Worm (Caenorhabditis elegans) whole organism, late embryonic: ENCODE results near the gene C13C4.8.

ENCODE experiments used
- ama-1 ChIP-seq: fragments of 150-350 bp; optimal IDR thresholded peaks from 2 replicates; lab custom pipeline; 2014
- ets-4 ChIP-seq: sonication (generic microtip); optimal IDR thresholded peaks from 2 replicates; lab custom pipeline; 2016; ENCODE audit warnings: missing genetic modification characterization, missing compliant biosample characterization
- hlh-13 ChIP-seq: fragments of 200-800 bp; sonication (Bioruptor generic); optimal IDR thresholded peaks from 2 replicates; lab custom pipeline; 2018; ENCODE audit warnings: mild to moderate bottlenecking, missing genetic modification characterization, missing compliant biosample characterization
- nfya-1 ChIP-seq: sonication (generic microtip); optimal IDR thresholded peaks from 2 replicates; lab custom pipeline; 2017; ENCODE audit warnings: missing genetic modification characterization, mild to moderate bottlenecking, missing compliant biosample characterization, antibody characterized with exemption, moderate library complexity
- nhr-11 ChIP-seq: fragments of 150-350 bp; optimal IDR thresholded peaks from 2 replicates; lab custom pipeline; 2014; ENCODE audit warnings: missing biosample characterization, missing genetic modification characterization
- tbx-2 ChIP-seq: sonication (generic microtip); optimal IDR thresholded peaks from 2 replicates; lab custom pipeline; 2016; ENCODE audit warnings: missing genetic modification characterization, missing compliant biosample characterization
- zip-5 ChIP-seq: sonication (generic microtip); optimal IDR thresholded peaks from 2 replicates; lab custom pipeline; 2016; ENCODE audit warnings: missing genetic modification characterization, missing compliant biosample characterization

DNA sequence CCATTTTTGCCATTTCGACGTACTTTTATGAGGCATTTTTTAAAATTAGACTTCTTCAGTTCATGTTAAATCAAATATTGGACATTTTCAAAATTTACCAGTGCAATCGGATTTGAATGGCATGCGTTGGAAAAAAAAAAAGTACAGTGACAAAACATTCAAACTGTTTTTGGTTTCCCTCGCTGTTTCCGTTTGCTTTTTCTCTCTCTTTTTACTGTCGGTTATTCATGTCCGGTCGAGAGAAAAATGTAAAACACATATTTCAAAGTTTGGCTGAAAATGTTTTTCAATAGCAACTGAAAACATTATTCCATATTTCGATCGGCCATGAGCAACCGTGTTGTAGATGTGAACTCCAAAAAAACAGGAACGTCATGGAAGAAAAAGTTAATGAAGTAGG, 22.8 kb downstream of the C13C4.8 start, which contains the start of gene C27A7.3:
- no peak for TF ChIP-seq nhr-11
- no peak for TF ChIP-seq zip-5 (tag; lab: Kevin White, UChicago)
- TF ChIP-seq ets-4 = no peak
- no peak for TF ChIP-seq hlh-13 (GFP tag; lab: Kevin White, UChicago)
- TF ChIP-seq tbx-2 = no peak
- TF ChIP-seq ama-1 (lab: Kevin White, UChicago) = no peak
- no peak for TF ChIP-seq nfya-1 (tag; lab: Kevin White, UChicago)
